Fruit fly (Drosophila melanogaster) whole organism, embryonic: Measurements from ENCODE around the gene CG14439.

Source experiments
- CG10543 ChIP-seq: fragments of 200-800 bp; sonication (Bioruptor generic); optimal IDR thresholded peaks from 3 replicates; lab custom pipeline; 2017; ENCODE audit warnings: missing biosample characterization, mild to moderate bottlenecking, missing genetic modification characterization, moderate library complexity
- CG12391 ChIP-seq: fragments of 200-800 bp; sonication (Bioruptor generic); optimal IDR thresholded peaks from 3 replicates; lab custom pipeline; 2018; ENCODE audit warnings: missing biosample characterization, mild to moderate bottlenecking, missing genetic modification characterization, moderate library complexity
- CG15479 ChIP-seq: fragments of 200-800 bp; sonication (Bioruptor generic); optimal IDR thresholded peaks from 3 replicates; lab custom pipeline; 2019; ENCODE audit warnings: missing biosample characterization, mild to moderate bottlenecking, missing genetic modification characterization, moderate library complexity
- CG15514 ChIP-seq: fragments of 200-800 bp; sonication (Bioruptor generic); optimal IDR thresholded peaks from 3 replicates; lab custom pipeline; 2017; ENCODE audit warnings: missing biosample characterization, missing genetic modification characterization, mild to moderate bottlenecking, moderate library complexity, missing genetic modification reagents
- CG16779 ChIP-seq: fragments of 200-800 bp; sonication (Bioruptor generic); IDR thresholded peaks from 2 replicates; pipeline ENCODE4 v1.3.6; 2022; ENCODE audit warnings: missing biosample characterization, missing genetic modification characterization
- CG16813 ChIP-seq: fragments of 200-800 bp; sonication (Bioruptor generic); IDR thresholded peaks from 3 replicates; pipeline ENCODE4 v1.3.6; 2022; ENCODE audit warnings: missing biosample characterization, missing genetic modification characterization; ENCODE audit not compliant: partially characterized antibody
- CG17186 ChIP-seq: fragments of 200-800 bp; sonication (Bioruptor generic); optimal IDR thresholded peaks from 3 replicates; lab custom pipeline; 2017; ENCODE audit warnings: missing biosample characterization, missing genetic modification reagents, missing genetic modification characterization
- CG17912 ChIP-seq: fragments of 200-800 bp; sonication (Bioruptor generic); optimal IDR thresholded peaks from 2 replicates; lab custom pipeline; 2018; ENCODE audit warnings: missing biosample characterization, mild to moderate bottlenecking, missing genetic modification characterization
- CG30020 ChIP-seq: fragments of 200-800 bp; optimal IDR thresholded peaks from 2 replicates; lab custom pipeline; 2019; ENCODE audit warnings: missing biosample characterization, mild to moderate bottlenecking, missing genetic modification characterization, moderate library complexity
- CG31224 ChIP-seq: fragments of 200-800 bp; sonication (Bioruptor generic); IDR thresholded peaks from 2 replicates; pipeline ENCODE4 v1.3.6; 2022; ENCODE audit warnings: missing biosample characterization, missing genetic modification characterization
- CG32532 ChIP-seq: fragments of 200-800 bp; sonication (Bioruptor generic); IDR thresholded peaks from 2 replicates; pipeline ENCODE4 v1.3.6; 2022; ENCODE audit warnings: missing biosample characterization, missing genetic modification characterization
- CG9797 ChIP-seq: fragments of 200-800 bp; sonication (Bioruptor generic); optimal IDR thresholded peaks from 3 replicates; lab custom pipeline; 2018; ENCODE audit warnings: missing biosample characterization, mild to moderate bottlenecking, missing genetic modification characterization
- CG9876 ChIP-seq: fragments of 200-800 bp; sonication (Bioruptor generic); optimal IDR thresholded peaks from 2 replicates; lab custom pipeline; 2016; ENCODE audit warnings: missing biosample characterization, missing genetic modification characterization
- Dp ChIP-seq: fragments of 200-800 bp; sonication (Bioruptor generic); optimal IDR thresholded peaks from 2 replicates; lab custom pipeline; 2018; ENCODE audit warnings: missing biosample characterization, mild to moderate bottlenecking, missing genetic modification characterization, moderate library complexity
- Drgx ChIP-seq: fragments of 200-800 bp; sonication (Bioruptor generic); IDR thresholded peaks from 2 replicates; pipeline ENCODE4 v1.3.6; 2022; ENCODE audit warnings: missing biosample characterization, missing genetic modification characterization
- E2f1 ChIP-seq: fragments of 200-800 bp; sonication (Bioruptor generic); IDR thresholded peaks from 2 replicates; pipeline ENCODE4 v1.3.6; 2022; ENCODE audit warnings: missing biosample characterization, missing genetic modification characterization
- Fer2 ChIP-seq: fragments of 200-800 bp; sonication (Bioruptor generic); optimal IDR thresholded peaks from 2 replicates; lab custom pipeline; 2018; ENCODE audit warnings: missing biosample characterization, mild to moderate bottlenecking, missing genetic modification characterization, moderate library complexity
- HLHmδ ChIP-seq: fragments of 200-800 bp; sonication (Bioruptor generic); optimal IDR thresholded peaks from 2 replicates; lab custom pipeline; 2018; ENCODE audit warnings: missing biosample characterization, mild to moderate bottlenecking, missing genetic modification characterization, moderate library complexity
- Hand ChIP-seq: fragments of 200-800 bp; sonication (Bioruptor generic); optimal IDR thresholded peaks from 2 replicates; lab custom pipeline; 2017; ENCODE audit warnings: mild to moderate bottlenecking, missing biosample characterization, missing genetic modification reagents, missing genetic modification characterization
- HmgZ ChIP-seq: fragments of 200-800 bp; sonication (Bioruptor generic); optimal IDR thresholded peaks from 2 replicates; lab custom pipeline; 2018; ENCODE audit warnings: missing biosample characterization, mild to moderate bottlenecking, missing genetic modification characterization
- Hr78 ChIP-seq, 2 experiments: fragments of 200-800 bp in 1 of 2; fragments of >200 bp in 1 of 2; sonication (Bioruptor generic) in 1 of 2; optimal IDR thresholded peaks; 2 replicates each; lab custom pipeline; 2017 to 2019; ENCODE audit warnings: missing biosample characterization in 2 of 2, missing genetic modification characterization in 2 of 2, mild to moderate bottlenecking in 1 of 2, moderate library complexity in 1 of 2
- Med ChIP-seq: fragments of 200-800 bp; sonication (Bioruptor generic); peaks from one replicate; lab custom pipeline; 2016; ENCODE audit warnings: missing biosample characterization, missing genetic modification characterization, mild to moderate bottlenecking, inconsistent platforms, moderate library complexity
- NC2α ChIP-seq: fragments of 200-800 bp; sonication (Bioruptor generic); optimal IDR thresholded peaks from 2 replicates; lab custom pipeline; 2016; ENCODE audit warnings: missing biosample characterization, missing genetic modification characterization
- NK7.1 ChIP-seq: fragments of 200-800 bp; sonication (Bioruptor generic); optimal IDR thresholded peaks from 3 replicates; lab custom pipeline; 2016; ENCODE audit warnings: missing biosample characterization, missing genetic modification characterization
- Oaz ChIP-seq: fragments of 200-800 bp; sonication (Bioruptor generic); IDR thresholded peaks from 2 replicates; pipeline ENCODE4 v1.3.6; 2022; ENCODE audit warnings: missing biosample characterization, missing genetic modification characterization
- Six4 ChIP-seq: fragments of 200-800 bp; sonication (Bioruptor generic); optimal IDR thresholded peaks from 2 replicates; lab custom pipeline; 2016; ENCODE audit warnings: missing biosample characterization, missing genetic modification characterization
- Trl ChIP-seq, 3 experiments: fragments of >200 bp in 2 of 3; fragments of 200-800 bp in 1 of 3; sonication (Bioruptor generic) in 1 of 3; optimal IDR thresholded peaks; 2 replicates in 1 of 3; 3 replicates in 2 of 3; lab custom pipeline; 2016 to 2017; ENCODE audit warnings: missing biosample characterization in 1 of 3, missing genetic modification characterization in 1 of 3
- ato ChIP-seq: fragments of 200-800 bp; sonication (Bioruptor generic); IDR thresholded peaks from 2 replicates; pipeline ENCODE4 v1.3.6; 2022; ENCODE audit warnings: missing biosample characterization, missing genetic modification characterization; ENCODE audit not compliant: partially characterized antibody
- cg ChIP-seq: fragments of 200-800 bp; sonication (Bioruptor generic); optimal IDR thresholded peaks from 3 replicates; lab custom pipeline; 2019; ENCODE audit warnings: missing biosample characterization, mild to moderate bottlenecking, missing genetic modification characterization, moderate library complexity
- chm ChIP-seq: fragments of 200-800 bp; sonication (Bioruptor generic); IDR thresholded peaks from 2 replicates; pipeline ENCODE4 v1.3.6; 2022; ENCODE audit warnings: missing biosample characterization, missing genetic modification characterization
- fd96Cb ChIP-seq: fragments of 200-800 bp; sonication (Bioruptor generic); optimal IDR thresholded peaks from 2 replicates; lab custom pipeline; 2018; ENCODE audit warnings: missing biosample characterization, mild to moderate bottlenecking, missing genetic modification characterization, moderate library complexity
- gem ChIP-seq: fragments of 200-800 bp; sonication (Bioruptor generic); optimal IDR thresholded peaks from 2 replicates; lab custom pipeline; 2019; ENCODE audit warnings: missing biosample characterization, mild to moderate bottlenecking, missing genetic modification characterization, moderate library complexity
- gsb-n ChIP-seq: fragments of 200-800 bp; sonication (Bioruptor generic); optimal IDR thresholded peaks from 3 replicates; lab custom pipeline; 2018; ENCODE audit warnings: missing biosample characterization, mild to moderate bottlenecking, missing genetic modification characterization
- her ChIP-seq: fragments of 200-800 bp; sonication (Bioruptor generic); optimal IDR thresholded peaks from 2 replicates; lab custom pipeline; 2016; ENCODE audit warnings: missing biosample characterization, missing genetic modification characterization
- hth ChIP-seq: fragments of >200 bp; optimal IDR thresholded peaks from 2 replicates; lab custom pipeline; 2017; ENCODE audit warnings: inconsistent platforms
- kni ChIP-seq: fragments of 200-800 bp; sonication (Bioruptor generic); optimal IDR thresholded peaks from 3 replicates; lab custom pipeline; 2017; ENCODE audit warnings: mild to moderate bottlenecking, missing biosample characterization, missing genetic modification reagents, missing genetic modification characterization
- lov ChIP-seq, 2 experiments: fragments of 200-800 bp in 1 of 2; fragments of >200 bp in 1 of 2; sonication (Bioruptor generic) in 1 of 2; IDR thresholded peaks in 1 of 2; optimal IDR thresholded peaks in 1 of 2; 2 replicates in 1 of 2; 3 replicates in 1 of 2; pipeline versions ENCODE4 v1.3.6 to Lab custom; 2017 to 2022; ENCODE audit warnings: missing biosample characterization in 1 of 2, missing genetic modification characterization in 1 of 2
- nau ChIP-seq: fragments of 200-800 bp; sonication (Bioruptor generic); optimal IDR thresholded peaks from 3 replicates; lab custom pipeline; 2017; ENCODE audit warnings: missing biosample characterization, mild to moderate bottlenecking, missing genetic modification characterization, missing genetic modification reagents
- otp ChIP-seq: fragments of 200-800 bp; sonication (Bioruptor generic); IDR thresholded peaks from 3 replicates; pipeline ENCODE4, ENCODE4 v1.3.6; 2022; ENCODE audit warnings: missing biosample characterization, missing genetic modification characterization
- pfk ChIP-seq: fragments of 200-800 bp; sonication (Bioruptor generic); optimal IDR thresholded peaks from 2 replicates; lab custom pipeline; 2018; ENCODE audit warnings: missing biosample characterization, mild to moderate bottlenecking, missing genetic modification characterization, moderate library complexity
- phol ChIP-seq: fragments of 200-800 bp; sonication (Bioruptor generic); optimal IDR thresholded peaks from 3 replicates; lab custom pipeline; 2018; ENCODE audit warnings: missing biosample characterization, mild to moderate bottlenecking, missing genetic modification characterization, moderate library complexity
- scrt ChIP-seq: fragments of 200-800 bp; sonication (Bioruptor generic); optimal IDR thresholded peaks from 2 replicates; lab custom pipeline; 2018; ENCODE audit warnings: missing biosample characterization, mild to moderate bottlenecking, missing genetic modification characterization, moderate library complexity
- sens ChIP-seq: fragments of 200-800 bp; sonication (Bioruptor generic); peaks from one replicate; lab custom pipeline; 2016; ENCODE audit warnings: missing biosample characterization, missing genetic modification characterization
- shn ChIP-seq: fragments of 200-800 bp; sonication (Bioruptor generic); optimal IDR thresholded peaks from 3 replicates; lab custom pipeline; 2016; ENCODE audit warnings: missing biosample characterization, missing genetic modification characterization
- slou ChIP-seq: fragments of 200-800 bp; sonication (Bioruptor generic); optimal IDR thresholded peaks from 3 replicates; lab custom pipeline; 2016; ENCODE audit warnings: missing biosample characterization, missing genetic modification characterization
- vvl ChIP-seq: fragments of 200-800 bp; sonication (Bioruptor generic); IDR thresholded peaks from 2 replicates; pipeline ENCODE4 v1.3.6; 2022; ENCODE audit warnings: missing biosample characterization, missing genetic modification characterization

CG14439 gene

DNA sequence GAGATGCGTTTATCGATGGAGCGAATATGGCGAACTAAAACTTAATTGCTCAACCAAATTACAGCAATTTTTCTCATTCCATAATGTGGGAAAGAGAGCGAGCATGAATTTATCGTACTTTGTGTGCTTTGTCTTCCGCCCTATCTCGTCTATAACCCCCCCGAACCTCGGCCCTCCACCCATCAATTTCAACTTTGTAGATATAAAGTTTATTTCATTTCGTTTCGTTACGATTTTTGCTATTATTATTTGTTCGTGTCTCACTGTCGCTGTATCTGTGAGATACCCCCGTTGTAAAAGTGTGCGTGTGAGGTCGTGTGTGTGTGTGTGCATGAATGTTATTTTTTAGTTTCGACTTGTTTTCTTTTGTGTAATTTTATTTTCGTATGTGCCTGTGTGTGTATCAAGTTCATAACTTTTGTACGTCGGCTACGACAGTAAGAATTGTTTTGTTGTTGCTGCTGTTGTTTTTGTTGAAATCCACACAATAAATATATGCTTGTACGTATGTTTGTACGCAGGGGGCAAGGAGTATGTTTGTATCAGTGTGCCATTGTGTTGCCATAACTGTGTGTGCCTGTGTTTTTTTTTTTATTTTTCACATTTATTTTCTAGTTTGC, 38.7 kb upstream of the CG14439 start (continued):
- TF ChIP-seq nau (GFP tag; lab: Kevin White, UChicago): no peak
- TF ChIP-seq shn (GFP tag; lab: Kevin White, UChicago): no peak
- no peak for TF ChIP-seq gsb-n (tag; lab: Kevin White, UChicago)
- TF ChIP-seq hth: no peak
- TF ChIP-seq CG32532: no peak
- TF ChIP-seq CG9797: no peak
- TF ChIP-seq ato (GFP tag; lab: Robert Waterston, UW): no peak
- no peak for TF ChIP-seq CG16779 (GFP tag; lab: Robert Waterston, UW)
- peak; percentile 22 for TF ChIP-seq CG15514 (GFP tag; lab: Kevin White, UChicago)
- no peak for TF ChIP-seq CG12391 (tag; lab: Kevin White, UChicago)

DNA sequence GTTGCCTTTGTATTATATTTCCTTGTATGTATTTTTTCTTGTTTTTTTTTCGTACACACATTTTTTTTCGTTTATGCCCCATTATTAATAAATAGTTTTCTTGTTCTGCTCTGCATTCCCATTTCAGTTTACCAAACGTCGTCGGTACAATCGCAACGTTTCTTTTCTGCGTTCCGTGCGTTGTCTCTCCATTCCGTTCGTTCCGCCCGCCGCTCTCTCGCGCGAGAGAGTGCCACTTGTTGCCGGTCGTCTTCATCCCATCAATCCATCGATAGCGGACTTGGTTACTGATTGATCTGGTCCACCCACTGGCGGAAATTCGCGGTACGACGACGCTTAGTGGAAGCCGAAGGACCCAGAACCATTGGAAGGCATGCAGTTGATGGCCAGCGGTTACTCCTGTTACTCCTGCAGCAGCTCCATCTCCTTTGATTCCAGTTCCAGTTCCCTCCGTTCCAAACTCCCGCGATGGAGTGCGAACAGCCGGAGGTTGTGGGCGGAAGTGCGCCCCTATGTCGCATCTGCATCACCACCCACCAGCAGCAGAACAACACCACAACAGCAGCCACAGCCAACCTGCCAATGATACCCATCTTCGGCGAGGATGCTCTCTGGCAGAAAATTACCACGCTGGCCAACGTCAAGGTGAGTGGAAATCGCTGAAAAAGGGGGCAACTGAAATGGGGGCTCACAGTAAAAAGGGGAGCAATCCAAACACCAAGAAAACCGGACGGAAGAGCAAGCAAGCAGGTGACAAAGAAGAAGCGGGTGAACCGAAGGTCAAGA, 37.9 kb upstream of the CG14439 start:
- TF ChIP-seq vvl (GFP tag; lab: Robert Waterston, UW): no peak
- no peak for TF ChIP-seq CG17912 (GFP tag; lab: Kevin White, UChicago)
- peak; percentile 95 for TF ChIP-seq pfk (GFP tag; lab: Kevin White, UChicago)
- no peak for TF ChIP-seq fd96Cb (tag; lab: Kevin White, UChicago)
- no peak for TF ChIP-seq CG17186 (GFP tag; lab: Kevin White, UChicago)
- no peak for TF ChIP-seq her
- no peak for TF ChIP-seq E2f1 (GFP tag; lab: Robert Waterston, UW)
- no peak for TF ChIP-seq slou (GFP tag; lab: Kevin White, UChicago)
- TF ChIP-seq Dp (GFP tag; lab: Kevin White, UChicago): no peak
- TF ChIP-seq scrt (GFP tag; lab: Kevin White, UChicago): peak; percentile 22
- TF ChIP-seq CG30020 (tag; lab: Kevin White, UChicago): no peak
- no peak for TF ChIP-seq otp
- TF ChIP-seq nau (GFP tag; lab: Kevin White, UChicago): no peak
- peak; percentile 32 for TF ChIP-seq Med
- TF ChIP-seq phol (tag; lab: Kevin White, UChicago): no peak
- TF ChIP-seq CG16813 (GFP tag; lab: Robert Waterston, UW): no peak
- no peak for TF ChIP-seq Oaz
- no peak for TF ChIP-seq CG10543 (GFP tag; lab: Kevin White, UChicago)
- 0 out of 2 replicates have a peak, but pooled peaks have one; percentile 10 for TF ChIP-seq chm
- no peak for TF ChIP-seq HLHmδ
- no peak for TF ChIP-seq NK7.1
- TF ChIP-seq sens (GFP tag; lab: Kevin White, UChicago): peak; percentile 64
- no peak for TF ChIP-seq kni (GFP tag; lab: Kevin White, UChicago)
- TF ChIP-seq Fer2 (tag; lab: Kevin White, UChicago): no peak
- TF ChIP-seq CG15479 (GFP tag; lab: Kevin White, UChicago): no peak
- TF ChIP-seq Hand (GFP tag; lab: Kevin White, UChicago): no peak
- TF ChIP-seq HmgZ (tag; lab: Kevin White, UChicago): no peak
- TF ChIP-seq lov (optimal IDR thresholded peaks at IDR 0.05; lab: Kevin White, UChicago): no peak
- TF ChIP-seq lov (GFP tag; IDR thresholded peaks at IDR 0.05; lab: Robert Waterston, UW): no peak
- no peak for TF ChIP-seq CG9876 (GFP tag; lab: Kevin White, UChicago)
- no peak for TF ChIP-seq CG31224 (GFP tag; lab: Robert Waterston, UW)
- TF ChIP-seq cg: no peak
- TF ChIP-seq NC2α (GFP tag; lab: Kevin White, UChicago): no peak
- TF ChIP-seq Trl (optimal IDR thresholded peaks at IDR 0.05; lab: Kevin White, UChicago): peak; percentile 48 to 50
- no peak for TF ChIP-seq Trl (GFP tag; optimal IDR thresholded peaks at IDR 0.05; lab: Kevin White, UChicago)
- TF ChIP-seq gem: no peak
- TF ChIP-seq Hr78 (GFP tag; optimal IDR thresholded peaks at IDR 0.05; lab: Kevin White, UChicago): no peak
- TF ChIP-seq CG32532: no peak
- no peak for TF ChIP-seq Drgx (GFP tag; lab: Robert Waterston, UW)
- TF ChIP-seq Six4 (GFP tag; lab: Kevin White, UChicago): no peak
